Worm (Caenorhabditis elegans): ENCODE measurements around the gene T21B6.3.

DNA sequence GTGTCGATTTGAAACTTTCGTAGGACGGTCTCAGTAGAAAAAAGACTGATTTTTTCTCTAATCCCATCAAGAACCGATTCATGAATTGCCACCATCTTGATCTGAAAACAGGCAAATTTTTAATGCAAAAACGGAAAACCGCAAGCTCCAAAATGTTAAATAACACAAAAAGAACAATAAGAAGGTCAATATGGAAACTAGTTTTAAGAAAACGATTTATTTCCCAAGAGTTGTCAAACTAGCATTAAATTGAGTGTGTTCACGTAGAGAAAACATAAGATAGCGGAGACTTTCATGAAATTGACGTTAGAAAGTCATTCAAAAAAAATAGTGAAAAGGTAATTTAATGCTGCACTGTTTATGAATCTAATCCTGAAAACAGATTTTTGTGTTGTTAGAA lies 34.8 kb downstream of the T21B6.3 start, which contains the start of gene F47B10.9:
- TF ChIP-seq nhr-23 (tag; optimal IDR thresholded peaks at IDR 0.05) (no peak), peb-1 (tag; optimal IDR thresholded peaks at IDR 0.05) (no peak), ama-1 (optimal IDR thresholded peaks at IDR 0.05) (no peak), alr-1 (tag; optimal IDR thresholded peaks at IDR 0.05) (no peak), sma-3 (GFP tag; optimal IDR thresholded peaks at IDR 0.05) (no peak), snpc-4 (tag; optimal IDR thresholded peaks at IDR 0.05) (no peak), nhr-12 (tag; optimal IDR thresholded peaks at IDR 0.05) (no peak), fos-1 (tag; optimal IDR thresholded peaks at IDR 0.05) (no peak), dmd-4 (tag; optimal IDR thresholded peaks at IDR 0.05) (no peak), nhr-11 (tag; optimal IDR thresholded peaks at IDR 0.05) (no peak), ceh-16 (tag; optimal IDR thresholded peaks at IDR 0.05) (no peak)

Data from whole organism, L2 larva.